Worm (Caenorhabditis elegans) whole organism, L4/young adult: ENCODE data around the gene dgn-2.

Experiments used
- W03F9.2 ChIP-seq: fragments of 150-350 bp; optimal IDR thresholded peaks from 2 replicates; lab custom pipeline; 2014; ENCODE audit warnings: missing biosample characterization, missing genetic modification characterization
- him-1 ChIP-seq: sonication (generic microtip); optimal IDR thresholded peaks from 2 replicates; lab custom pipeline; 2016; ENCODE audit warnings: missing genotype, missing genetic modification reagents, missing genetic modification characterization, missing compliant biosample characterization

DNA sequence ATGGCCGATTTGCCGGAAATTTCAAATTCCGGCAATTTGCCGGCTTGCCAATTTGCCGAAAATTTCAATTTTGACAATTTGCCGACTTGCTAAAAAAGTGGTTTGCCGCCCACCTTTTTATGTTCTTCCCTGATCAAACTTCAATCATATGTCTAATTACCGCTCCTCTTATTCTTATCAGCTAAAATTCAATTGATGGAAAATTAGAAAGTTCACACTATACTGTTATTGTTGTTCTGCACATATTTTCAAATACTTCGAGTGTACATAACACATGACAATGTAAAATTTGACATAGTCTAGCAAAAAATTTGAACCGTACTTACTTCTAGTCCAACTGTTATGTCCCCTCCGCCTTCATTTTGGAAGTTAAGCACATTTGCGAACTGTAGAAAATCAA is 29.5 kb downstream of the dgn-2 start:
- TF ChIP-seq W03F9.2 (tag; lab: Kevin White, UChicago) (no peak), him-1 (tag; lab: Kevin White, UChicago) (no peak)
